Fruit fly (Drosophila melanogaster) whole organism, embryonic: Measurements from ENCODE around the gene CG43181.

Source experiments
- Asciz ChIP-seq: fragments of 200-800 bp; sonication (Bioruptor generic); optimal IDR thresholded peaks from 2 replicates; lab custom pipeline; 2017; ENCODE audit warnings: missing biosample characterization, mild to moderate bottlenecking, missing genetic modification characterization, missing genetic modification reagents
- B-H1 ChIP-seq: fragments of 200-800 bp; sonication (Bioruptor generic); IDR thresholded peaks from 3 replicates; pipeline ENCODE4 v1.3.6; 2022; ENCODE audit warnings: missing biosample characterization, missing genetic modification characterization
- Bteb2 ChIP-seq: fragments of 200-800 bp; sonication (Bioruptor generic); optimal IDR thresholded peaks from 2 replicates; lab custom pipeline; 2016; ENCODE audit warnings: missing biosample characterization, missing genetic modification characterization
- CG10366 ChIP-seq: fragments of 200-800 bp; sonication (Bioruptor generic); IDR thresholded peaks from 2 replicates; pipeline ENCODE4 v1.3.6; 2022; ENCODE audit warnings: missing biosample characterization, missing genetic modification characterization
- CG11247 ChIP-seq: fragments of 200-800 bp; sonication (Bioruptor generic); IDR thresholded peaks from 2 replicates; pipeline ENCODE4 v1.3.6; 2022; ENCODE audit warnings: missing biosample characterization, missing genetic modification characterization
- CG12219 ChIP-seq: fragments of 200-800 bp; sonication (Bioruptor generic); optimal IDR thresholded peaks from 3 replicates; lab custom pipeline; 2018; ENCODE audit warnings: missing biosample characterization, mild to moderate bottlenecking, missing genetic modification characterization
- CG12942 ChIP-seq: fragments of 200-800 bp; sonication (Bioruptor generic); optimal IDR thresholded peaks from 3 replicates; lab custom pipeline; 2016; ENCODE audit warnings: missing biosample characterization, missing genetic modification characterization
- CG13287 ChIP-seq: fragments of 200-800 bp; sonication (Bioruptor generic); IDR thresholded peaks from 2 replicates; pipeline ENCODE4 v1.3.6; 2022; ENCODE audit warnings: missing biosample characterization, missing genetic modification characterization; ENCODE audit not compliant: partially characterized antibody
- CG13424 ChIP-seq: fragments of 200-800 bp; sonication (Bioruptor generic); optimal IDR thresholded peaks from 2 replicates; lab custom pipeline; 2019; ENCODE audit warnings: missing biosample characterization, mild to moderate bottlenecking, missing genetic modification characterization, moderate library complexity
- CG15269 ChIP-seq: fragments of 200-800 bp; sonication (Bioruptor generic); optimal IDR thresholded peaks from 2 replicates; lab custom pipeline; 2018; ENCODE audit warnings: missing biosample characterization, mild to moderate bottlenecking, missing genetic modification characterization, moderate library complexity
- CG17361 ChIP-seq: fragments of 200-800 bp; sonication (Bioruptor generic); IDR thresholded peaks from 3 replicates; pipeline ENCODE4 v1.3.6; 2022; ENCODE audit warnings: missing biosample characterization, missing genetic modification characterization
- CG17912 ChIP-seq: fragments of 200-800 bp; sonication (Bioruptor generic); optimal IDR thresholded peaks from 2 replicates; lab custom pipeline; 2018; ENCODE audit warnings: missing biosample characterization, mild to moderate bottlenecking, missing genetic modification characterization
- CG18764 ChIP-seq: fragments of 200-800 bp; sonication (Bioruptor generic); optimal IDR thresholded peaks from 3 replicates; lab custom pipeline; 2016; ENCODE audit warnings: missing biosample characterization, missing genetic modification characterization
- CG2129 ChIP-seq: fragments of 200-800 bp; sonication (Bioruptor generic); IDR thresholded peaks from 2 replicates; pipeline ENCODE4 v1.3.6; 2022; ENCODE audit warnings: missing biosample characterization, missing genetic modification characterization; ENCODE audit not compliant: partially characterized antibody
- CG3281 ChIP-seq: fragments of 200-800 bp; sonication (Bioruptor generic); optimal IDR thresholded peaks from 3 replicates; lab custom pipeline; 2017; ENCODE audit warnings: missing biosample characterization, mild to moderate bottlenecking, missing genetic modification characterization
- CG4617 ChIP-seq: fragments of 200-800 bp; sonication (Bioruptor generic); optimal IDR thresholded peaks from 3 replicates; lab custom pipeline; 2016; ENCODE audit warnings: missing biosample characterization, missing genetic modification characterization, borderline replicate concordance
- CG4707 ChIP-seq: fragments of 200-800 bp; sonication (Bioruptor generic); optimal IDR thresholded peaks from 2 replicates; lab custom pipeline; 2018; ENCODE audit warnings: missing biosample characterization, mild to moderate bottlenecking, missing genetic modification characterization, moderate library complexity
- CG4730 ChIP-seq: fragments of 200-800 bp; sonication (Bioruptor generic); IDR thresholded peaks from 2 replicates; pipeline ENCODE4 v1.3.6; 2022; ENCODE audit warnings: missing biosample characterization, missing genetic modification characterization
- CG6175 ChIP-seq: fragments of 200-800 bp; sonication (Bioruptor generic); IDR thresholded peaks from 3 replicates; pipeline ENCODE4 v1.3.6; 2022; ENCODE audit warnings: missing biosample characterization, missing genetic modification characterization
- CG6854 ChIP-seq: fragments of 200-800 bp; sonication (Bioruptor generic); optimal IDR thresholded peaks from 3 replicates; lab custom pipeline; 2017; ENCODE audit warnings: missing biosample characterization, mild to moderate bottlenecking, missing genetic modification characterization
- CG7556 ChIP-seq: fragments of 200-800 bp; sonication (Bioruptor generic); optimal IDR thresholded peaks from 2 replicates; lab custom pipeline; 2017; ENCODE audit warnings: missing biosample characterization, mild to moderate bottlenecking, missing genetic modification characterization
- CG8388 ChIP-seq: fragments of 200-800 bp; sonication (Bioruptor generic); optimal IDR thresholded peaks from 2 replicates; lab custom pipeline; 2019; ENCODE audit warnings: missing biosample characterization, mild to moderate bottlenecking, missing genetic modification characterization, moderate library complexity
- CG9609 ChIP-seq: fragments of 200-800 bp; sonication (Bioruptor generic); optimal IDR thresholded peaks from 3 replicates; lab custom pipeline; 2016; ENCODE audit warnings: missing biosample characterization, missing genetic modification characterization
- Dfd ChIP-seq, 2 experiments: fragments of >200 bp; optimal IDR thresholded peaks; 2 replicates each; lab custom pipeline; 2017; ENCODE audit warnings: missing biosample characterization in 2 of 2, missing genetic modification characterization in 2 of 2
- Dip2 ChIP-seq: fragments of 200-800 bp; sonication (Bioruptor generic); IDR thresholded peaks from 2 replicates; pipeline ENCODE4 v1.3.6; 2022; ENCODE audit warnings: missing biosample characterization, missing genetic modification characterization
- HLH4C ChIP-seq: fragments of 200-800 bp; sonication (Bioruptor generic); IDR thresholded peaks from 3 replicates; pipeline ENCODE4 v1.3.6; 2022; ENCODE audit warnings: missing biosample characterization, missing genetic modification characterization; ENCODE audit not compliant: partially characterized antibody
- Hr3 ChIP-seq: fragments of 200-800 bp; sonication (Bioruptor generic); optimal IDR thresholded peaks from 3 replicates; lab custom pipeline; 2016; ENCODE audit warnings: missing biosample characterization, missing genetic modification characterization
- Hr78 ChIP-seq, 2 experiments: fragments of 200-800 bp in 1 of 2; fragments of >200 bp in 1 of 2; sonication (Bioruptor generic) in 1 of 2; optimal IDR thresholded peaks; 2 replicates each; lab custom pipeline; 2017 to 2019; ENCODE audit warnings: missing biosample characterization in 2 of 2, missing genetic modification characterization in 2 of 2, mild to moderate bottlenecking in 1 of 2, moderate library complexity in 1 of 2
- Ptx1 ChIP-seq: fragments of 200-800 bp; sonication (Bioruptor generic); IDR thresholded peaks from 2 replicates; pipeline ENCODE4 v1.3.6; 2022; ENCODE audit warnings: missing biosample characterization, missing genetic modification characterization
- Sox102F ChIP-seq: fragments of 200-800 bp; sonication (Bioruptor generic); optimal IDR thresholded peaks from 2 replicates; lab custom pipeline; 2018; ENCODE audit warnings: missing biosample characterization, mild to moderate bottlenecking, missing genetic modification characterization, moderate library complexity
- Xrp1 ChIP-seq: fragments of 200-800 bp; sonication (Bioruptor generic); IDR thresholded peaks from 2 replicates; pipeline ENCODE4 v1.3.6; 2022; ENCODE audit warnings: missing biosample characterization, missing genetic modification characterization
- amos ChIP-seq: fragments of 200-800 bp; sonication (Bioruptor generic); IDR thresholded peaks from 2 replicates; pipeline ENCODE4 v1.3.6; 2022; ENCODE audit warnings: missing biosample characterization, missing genetic modification characterization; ENCODE audit not compliant: partially characterized antibody
- bcd ChIP-seq: fragments of 200-800 bp; sonication (Bioruptor generic); optimal IDR thresholded peaks from 2 replicates; lab custom pipeline; 2017; ENCODE audit warnings: missing biosample characterization, mild to moderate bottlenecking, missing genetic modification characterization
- cas ChIP-seq: fragments of 200-800 bp; sonication (Bioruptor generic); IDR thresholded peaks from 2 replicates; pipeline ENCODE4 v1.3.6; 2022; ENCODE audit warnings: missing biosample characterization, missing genetic modification characterization
- exex ChIP-seq: fragments of 200-800 bp; sonication (Bioruptor generic); optimal IDR thresholded peaks from 4 replicates; lab custom pipeline; 2018; ENCODE audit warnings: missing biosample characterization, mild to moderate bottlenecking, missing genetic modification characterization, moderate library complexity
- gem ChIP-seq: fragments of 200-800 bp; sonication (Bioruptor generic); optimal IDR thresholded peaks from 2 replicates; lab custom pipeline; 2019; ENCODE audit warnings: missing biosample characterization, mild to moderate bottlenecking, missing genetic modification characterization, moderate library complexity
- gt ChIP-seq: fragments of 200-800 bp; sonication (Bioruptor generic); IDR thresholded peaks from 2 replicates; pipeline ENCODE4 v1.3.6; 2022; ENCODE audit warnings: missing biosample characterization, missing genetic modification characterization
- hkb ChIP-seq, 2 experiments: fragments of 200-800 bp in 1 of 2; fragments of >200 bp in 1 of 2; sonication (Bioruptor generic) in 1 of 2; IDR thresholded peaks in 1 of 2; optimal IDR thresholded peaks in 1 of 2; 2 replicates each; pipeline versions ENCODE4 v1.3.6 to Lab custom; 2017 to 2022; ENCODE audit warnings: missing biosample characterization in 1 of 2, missing genetic modification characterization in 1 of 2
- kni ChIP-seq: fragments of 200-800 bp; sonication (Bioruptor generic); optimal IDR thresholded peaks from 3 replicates; lab custom pipeline; 2017; ENCODE audit warnings: mild to moderate bottlenecking, missing biosample characterization, missing genetic modification reagents, missing genetic modification characterization
- pan ChIP-seq, 4 experiments: fragments of >200 bp in 3 of 4; fragments of 200-800 bp in 1 of 4; sonication (Bioruptor generic) in 1 of 4; optimal IDR thresholded peaks in 3 of 4; IDR thresholded peaks in 1 of 4; 2 replicates each; pipeline versions ENCODE4 v1.3.6 to Lab custom; 2017 to 2022; ENCODE audit warnings: missing biosample characterization in 2 of 4, missing genetic modification characterization in 2 of 4, mixed read lengths in 1 of 4
- sima ChIP-seq: fragments of 200-800 bp; sonication (Bioruptor generic); optimal IDR thresholded peaks from 2 replicates; lab custom pipeline; 2016; ENCODE audit warnings: missing biosample characterization, missing genetic modification characterization
- slp2 ChIP-seq: fragments of 200-800 bp; sonication (Bioruptor generic); optimal IDR thresholded peaks from 2 replicates; lab custom pipeline; 2016; ENCODE audit warnings: missing biosample characterization, missing genetic modification characterization
- sob ChIP-seq: fragments of 200-800 bp; sonication (Bioruptor generic); IDR thresholded peaks from 2 replicates; pipeline ENCODE4 v1.3.6; 2022; ENCODE audit warnings: missing biosample characterization, missing genetic modification characterization
- stc ChIP-seq: fragments of 200-800 bp; sonication (Bioruptor generic); IDR thresholded peaks from 2 replicates; pipeline ENCODE4 v1.3.6; 2022; ENCODE audit warnings: missing biosample characterization, missing genetic modification characterization
- trem ChIP-seq: fragments of 200-800 bp; optimal IDR thresholded peaks from 3 replicates; lab custom pipeline; 2019; ENCODE audit warnings: missing biosample characterization, mild to moderate bottlenecking, missing genetic modification characterization, moderate library complexity
- trh ChIP-seq: fragments of 200-800 bp; sonication (Bioruptor generic); optimal IDR thresholded peaks from 2 replicates; lab custom pipeline; 2016; ENCODE audit warnings: missing biosample characterization, missing genetic modification characterization
- unc-4 ChIP-seq: fragments of 200-800 bp; sonication (Bioruptor generic); IDR thresholded peaks from 2 replicates; pipeline ENCODE4 v1.3.6; 2022; ENCODE audit warnings: missing biosample characterization, missing genetic modification characterization; ENCODE audit not compliant: partially characterized antibody
- vfl ChIP-seq: fragments of 200-800 bp; sonication (Bioruptor generic); optimal IDR thresholded peaks from 2 replicates; lab custom pipeline; 2016; ENCODE audit warnings: missing biosample characterization, missing genetic modification characterization
- wdn ChIP-seq: fragments of 200-800 bp; sonication (Bioruptor generic); IDR thresholded peaks from 2 replicates; pipeline ENCODE4 v1.3.6; 2022; ENCODE audit warnings: missing biosample characterization, missing genetic modification characterization
- wor ChIP-seq: fragments of 200-800 bp; sonication (Bioruptor generic); IDR thresholded peaks from 2 replicates; pipeline ENCODE4 v1.3.6; 2022; ENCODE audit warnings: missing biosample characterization, missing genetic modification characterization

CG43181 gene

dm6 chrX:345246-345645 lies 5.1 kb upstream of the CG43181 start (continued):
- no peak for TF ChIP-seq CG9609 (GFP tag; lab: Kevin White, UChicago)
- no peak for TF ChIP-seq sima (GFP tag; lab: Kevin White, UChicago)
- no peak for TF ChIP-seq unc-4 (GFP tag; lab: Robert Waterston, UW)
- TF ChIP-seq exex (tag; lab: Kevin White, UChicago), result no peak
- peak; percentile 22 for TF ChIP-seq Sox102F (GFP tag; lab: Kevin White, UChicago)
- no peak for TF ChIP-seq HLH4C (GFP tag; lab: Robert Waterston, UW)
- no peak for TF ChIP-seq Hr3 (GFP tag; lab: Kevin White, UChicago)
- TF ChIP-seq kni (GFP tag; lab: Kevin White, UChicago), result no peak
- TF ChIP-seq CG12942 (GFP tag; lab: Kevin White, UChicago), result no peak
- no peak for TF ChIP-seq gt (GFP tag; lab: Robert Waterston, UW)
- TF ChIP-seq CG17361 (GFP tag; lab: Robert Waterston, UW), result peak; percentile 27; the same call in 1 of the 3 replicates
- no peak for TF ChIP-seq Dip2 (GFP tag; lab: Robert Waterston, UW)
- TF ChIP-seq CG12219 (GFP tag; lab: Kevin White, UChicago), result peak; percentile 10
- TF ChIP-seq cas (GFP tag; lab: Robert Waterston, UW), result no peak
- TF ChIP-seq Dfd (GFP tag; optimal IDR thresholded peaks at IDR 0.05; lab: Kevin White, UChicago), result no peak
- no peak for TF ChIP-seq CG4617 (GFP tag; lab: Kevin White, UChicago)
- peak; percentile 37 for TF ChIP-seq CG15269 (tag; lab: Kevin White, UChicago)
- TF ChIP-seq trh (GFP tag; lab: Kevin White, UChicago), result no peak
- TF ChIP-seq CG11247 (GFP tag; lab: Robert Waterston, UW), result no peak
- TF ChIP-seq vfl (GFP tag; lab: Kevin White, UChicago), result no peak
- no peak for TF ChIP-seq CG2129 (GFP tag; lab: Robert Waterston, UW)
- TF ChIP-seq CG6175 (GFP tag; lab: Robert Waterston, UW), result no peak
- no peak for TF ChIP-seq Bteb2 (GFP tag; lab: Kevin White, UChicago)
- peak; percentile 23; the same call in 1 of the 2 replicates for TF ChIP-seq Xrp1 (GFP tag; lab: Robert Waterston, UW)
- TF ChIP-seq CG8388 (GFP tag; lab: Kevin White, UChicago), result peak; percentile 11
- TF ChIP-seq slp2 (GFP tag; lab: Kevin White, UChicago), result no peak
- TF ChIP-seq CG13287 (GFP tag; lab: Robert Waterston, UW), result no peak
- TF ChIP-seq sob (GFP tag; lab: Robert Waterston, UW), result no peak
- peak; percentile 34 for TF ChIP-seq CG3281 (GFP tag; lab: Kevin White, UChicago)
- TF ChIP-seq bcd (GFP tag; lab: Kevin White, UChicago), result peak; percentile 14
- no peak for TF ChIP-seq Hr78 (GFP tag; optimal IDR thresholded peaks at IDR 0.05; lab: Kevin White, UChicago)
- TF ChIP-seq pan (optimal IDR thresholded peaks at IDR 0.05; lab: Kevin White, UChicago), result no peak
- TF ChIP-seq pan (GFP tag; optimal IDR thresholded peaks at IDR 0.05 in 1 of 2, IDR thresholded peaks at IDR 0.05 in 1 of 2), result no peak
- peak; percentile 26; the same call in 1 of the 2 replicates for TF ChIP-seq Ptx1
- no peak for TF ChIP-seq CG10366 (GFP tag; lab: Robert Waterston, UW)
- TF ChIP-seq trem (tag; lab: Kevin White, UChicago), result no peak
- TF ChIP-seq CG7556 (GFP tag; lab: Kevin White, UChicago), result peak; percentile 19
- TF ChIP-seq CG4707, result no peak
- peak; percentile 64 for TF ChIP-seq gem
- TF ChIP-seq amos (GFP tag; lab: Robert Waterston, UW), result no peak
- TF ChIP-seq CG17912, result no peak
- TF ChIP-seq CG4730 (GFP tag; lab: Robert Waterston, UW), result no peak
- no peak for TF ChIP-seq wdn (GFP tag; lab: Robert Waterston, UW)
- TF ChIP-seq Asciz (GFP tag; lab: Kevin White, UChicago), result no peak
- TF ChIP-seq CG18764 (GFP tag; lab: Kevin White, UChicago), result no peak
- TF ChIP-seq CG6854 (GFP tag; lab: Kevin White, UChicago), result no peak
- no peak for TF ChIP-seq stc (GFP tag; lab: Robert Waterston, UW)
- no peak for TF ChIP-seq wor (GFP tag; lab: Robert Waterston, UW)
- no peak for TF ChIP-seq hkb (optimal IDR thresholded peaks at IDR 0.05; lab: Kevin White, UChicago)
- TF ChIP-seq hkb (GFP tag; IDR thresholded peaks at IDR 0.05; lab: Robert Waterston, UW), result peak; percentile 43; the same call in 1 of the 2 replicates
- peak; percentile 41 for TF ChIP-seq CG13424 (tag; lab: Kevin White, UChicago)
- no peak for TF ChIP-seq B-H1
